Worm (Caenorhabditis elegans) whole organism, L4 larva: ENCODE results near the gene F02E8.4.

Source experiments
- ZK546.5 ChIP-seq, 2 experiments: sonication (generic microtip); optimal IDR thresholded peaks; 2 replicates each; lab custom pipeline; 2017; ENCODE audit warnings: missing biosample characterization in 2 of 2, missing genetic modification characterization in 2 of 2
- nhr-6 ChIP-seq: fragments of 150-350 bp; optimal IDR thresholded peaks from 2 replicates; lab custom pipeline; 2014; ENCODE audit warnings: missing biosample characterization, missing genetic modification characterization

- TF ChIP-seq ZK546.5 (tag; optimal IDR thresholded peaks at IDR 0.05; lab: Kevin White, UChicago) (no peak), nhr-6 (tag; lab: Kevin White, UChicago) (no peak)
These were observed 38.6 kb upstream of the F02E8.4 start for ce11 chrX:4415289-4415688.
